Worm (Caenorhabditis elegans) whole organism, mixed stage, embryonic: ENCODE data around the gene fip-1.

Source experiments
- ceh-83 ChIP-seq: fragments of 200-800 bp; sonication (Bioruptor generic); optimal IDR thresholded peaks from 2 replicates; lab custom pipeline; 2018; ENCODE audit warnings: mild to moderate bottlenecking, missing genetic modification characterization, missing compliant biosample characterization
- ztf-11 ChIP-seq: fragments of 150-350 bp; optimal IDR thresholded peaks from 2 replicates; lab custom pipeline; 2014; ENCODE audit warnings: missing biosample characterization, missing genetic modification characterization

- TF ChIP-seq ztf-11 (tag; lab: Kevin White, UChicago) (no peak), ceh-83 (GFP tag; lab: Kevin White, UChicago) (no peak)
These were observed 19.3 kb upstream of the fip-1 start for ce11 chrIII:8620259-8620658.
